Fruit fly (Drosophila melanogaster) whole organism, embryonic: Measurements from ENCODE around the gene PK1-R.

ENCODE experiments used
- BtbVII ChIP-seq: fragments of 200-800 bp; sonication (Bioruptor generic); optimal IDR thresholded peaks from 3 replicates; lab custom pipeline; 2017; ENCODE audit warnings: missing biosample characterization, mild to moderate bottlenecking, missing genetic modification characterization
- C15 ChIP-seq: fragments of 200-800 bp; sonication (Bioruptor generic); IDR thresholded peaks from 3 replicates; pipeline ENCODE4 v1.3.6; 2022; ENCODE audit warnings: missing biosample characterization, missing genetic modification characterization
- CG10543 ChIP-seq: fragments of 200-800 bp; sonication (Bioruptor generic); optimal IDR thresholded peaks from 3 replicates; lab custom pipeline; 2017; ENCODE audit warnings: missing biosample characterization, mild to moderate bottlenecking, missing genetic modification characterization, moderate library complexity
- CG12104 ChIP-seq: fragments of 200-800 bp; sonication (Bioruptor generic); optimal IDR thresholded peaks from 3 replicates; lab custom pipeline; 2016; ENCODE audit warnings: missing biosample characterization, missing genetic modification characterization
- CG12155 ChIP-seq: fragments of 200-800 bp; sonication (Bioruptor generic); optimal IDR thresholded peaks from 3 replicates; lab custom pipeline; 2016; ENCODE audit warnings: missing biosample characterization, missing genetic modification characterization
- CG12391 ChIP-seq: fragments of 200-800 bp; sonication (Bioruptor generic); optimal IDR thresholded peaks from 3 replicates; lab custom pipeline; 2018; ENCODE audit warnings: missing biosample characterization, mild to moderate bottlenecking, missing genetic modification characterization, moderate library complexity
- CG12942 ChIP-seq: fragments of 200-800 bp; sonication (Bioruptor generic); optimal IDR thresholded peaks from 3 replicates; lab custom pipeline; 2016; ENCODE audit warnings: missing biosample characterization, missing genetic modification characterization
- CG13775 ChIP-seq: fragments of 200-800 bp; sonication (Bioruptor generic); optimal IDR thresholded peaks from 3 replicates; lab custom pipeline; 2017; ENCODE audit warnings: missing biosample characterization, mild to moderate bottlenecking, missing genetic modification characterization
- CG15479 ChIP-seq: fragments of 200-800 bp; sonication (Bioruptor generic); optimal IDR thresholded peaks from 3 replicates; lab custom pipeline; 2019; ENCODE audit warnings: missing biosample characterization, mild to moderate bottlenecking, missing genetic modification characterization, moderate library complexity
- CG1602 ChIP-seq: fragments of 200-800 bp; sonication (Bioruptor generic); optimal IDR thresholded peaks from 3 replicates; lab custom pipeline; 2016; ENCODE audit warnings: missing biosample characterization, missing genetic modification characterization
- CG1832 ChIP-seq: fragments of 200-800 bp; sonication (Bioruptor generic); optimal IDR thresholded peaks from 2 replicates; lab custom pipeline; 2017; ENCODE audit warnings: missing biosample characterization, mild to moderate bottlenecking, missing genetic modification characterization, inconsistent platforms
- CG18599 ChIP-seq: fragments of 200-800 bp; sonication (Bioruptor generic); optimal IDR thresholded peaks from 3 replicates; lab custom pipeline; 2017; ENCODE audit warnings: missing biosample characterization, missing genetic modification characterization, mild to moderate bottlenecking, moderate library complexity, missing genetic modification reagents
- CG2129 ChIP-seq: fragments of 200-800 bp; sonication (Bioruptor generic); IDR thresholded peaks from 2 replicates; pipeline ENCODE4 v1.3.6; 2022; ENCODE audit warnings: missing biosample characterization, missing genetic modification characterization; ENCODE audit not compliant: partially characterized antibody
- CG2202 ChIP-seq: fragments of 200-800 bp; sonication (Bioruptor generic); optimal IDR thresholded peaks from 2 replicates; lab custom pipeline; 2018; ENCODE audit warnings: missing biosample characterization, mild to moderate bottlenecking, missing genetic modification characterization
- CG30403 ChIP-seq: fragments of 200-800 bp; sonication (Bioruptor generic); optimal IDR thresholded peaks from 3 replicates; lab custom pipeline; 2016; ENCODE audit warnings: missing biosample characterization, missing genetic modification characterization
- CG32772 ChIP-seq: fragments of 200-800 bp; sonication (Bioruptor generic); IDR thresholded peaks from 2 replicates; pipeline ENCODE4 v1.3.6; 2022; ENCODE audit warnings: missing biosample characterization, missing genetic modification characterization
- CG42726 ChIP-seq: fragments of 200-800 bp; sonication (Bioruptor generic); IDR thresholded peaks from 2 replicates; pipeline ENCODE4 v1.3.6; 2022; ENCODE audit warnings: missing biosample characterization, missing genetic modification characterization; ENCODE audit not compliant: partially characterized antibody
- CG4707 ChIP-seq: fragments of 200-800 bp; sonication (Bioruptor generic); optimal IDR thresholded peaks from 2 replicates; lab custom pipeline; 2018; ENCODE audit warnings: missing biosample characterization, mild to moderate bottlenecking, missing genetic modification characterization, moderate library complexity
- CG5245 ChIP-seq: fragments of 200-800 bp; sonication (Bioruptor generic); optimal IDR thresholded peaks from 3 replicates; lab custom pipeline; 2016; ENCODE audit warnings: missing biosample characterization, missing genetic modification characterization
- CG6175 ChIP-seq: fragments of 200-800 bp; sonication (Bioruptor generic); IDR thresholded peaks from 3 replicates; pipeline ENCODE4 v1.3.6; 2022; ENCODE audit warnings: missing biosample characterization, missing genetic modification characterization
- CG6254 ChIP-seq: fragments of 200-800 bp; sonication (Bioruptor generic); optimal IDR thresholded peaks from 3 replicates; lab custom pipeline; 2017; ENCODE audit warnings: mild to moderate bottlenecking, missing biosample characterization, missing genetic modification reagents, missing genetic modification characterization
- CG6272 ChIP-seq: fragments of 200-800 bp; sonication (Bioruptor generic); IDR thresholded peaks from 2 replicates; pipeline ENCODE4 v1.3.6; 2022; ENCODE audit warnings: missing biosample characterization, missing genetic modification characterization
- CG8089 ChIP-seq: fragments of 200-800 bp; sonication (Bioruptor generic); optimal IDR thresholded peaks from 3 replicates; lab custom pipeline; 2016; ENCODE audit warnings: missing biosample characterization, missing genetic modification characterization
- Chrac-16 ChIP-seq: fragments of 200-800 bp; sonication (Bioruptor generic); optimal IDR thresholded peaks from 3 replicates; lab custom pipeline; 2016; ENCODE audit warnings: missing biosample characterization, missing genetic modification characterization
- Dbx ChIP-seq: fragments of 200-800 bp; sonication (Bioruptor generic); IDR thresholded peaks from 3 replicates; pipeline ENCODE4 v1.3.6; 2022; ENCODE audit warnings: missing biosample characterization, missing genetic modification characterization
- Lim3 ChIP-seq: fragments of 200-800 bp; sonication (Bioruptor generic); IDR thresholded peaks from 2 replicates; pipeline ENCODE4 v1.3.6; 2022; ENCODE audit warnings: missing biosample characterization, missing genetic modification characterization
- MESR4 ChIP-seq: fragments of 200-800 bp; sonication (Bioruptor generic); optimal IDR thresholded peaks from 2 replicates; lab custom pipeline; 2018; ENCODE audit warnings: missing biosample characterization, mild to moderate bottlenecking, missing genetic modification characterization, moderate library complexity
- MTF-1 ChIP-seq: fragments of 200-800 bp; sonication (Bioruptor generic); optimal IDR thresholded peaks from 2 replicates; lab custom pipeline; 2018; ENCODE audit warnings: missing biosample characterization, mild to moderate bottlenecking, missing genetic modification characterization, borderline replicate concordance
- Med ChIP-seq: fragments of 200-800 bp; sonication (Bioruptor generic); peaks from one replicate; lab custom pipeline; 2016; ENCODE audit warnings: missing biosample characterization, missing genetic modification characterization, mild to moderate bottlenecking, inconsistent platforms, moderate library complexity
- PHDP ChIP-seq: fragments of 200-800 bp; sonication (Bioruptor generic); optimal IDR thresholded peaks from 3 replicates; lab custom pipeline; 2018; ENCODE audit warnings: missing biosample characterization, mild to moderate bottlenecking, missing genetic modification characterization, moderate library complexity
- Sox100B ChIP-seq: fragments of 200-800 bp; sonication (Bioruptor generic); optimal IDR thresholded peaks from 3 replicates; lab custom pipeline; 2018; ENCODE audit warnings: missing biosample characterization, mild to moderate bottlenecking, missing genetic modification characterization
- fd102C ChIP-seq: fragments of 200-800 bp; sonication (Bioruptor generic); optimal IDR thresholded peaks from 2 replicates; lab custom pipeline; 2018; ENCODE audit warnings: missing biosample characterization, mild to moderate bottlenecking, missing genetic modification characterization, moderate library complexity
- fd96Cb ChIP-seq: fragments of 200-800 bp; sonication (Bioruptor generic); optimal IDR thresholded peaks from 2 replicates; lab custom pipeline; 2018; ENCODE audit warnings: missing biosample characterization, mild to moderate bottlenecking, missing genetic modification characterization, moderate library complexity
- kni ChIP-seq: fragments of 200-800 bp; sonication (Bioruptor generic); optimal IDR thresholded peaks from 3 replicates; lab custom pipeline; 2017; ENCODE audit warnings: mild to moderate bottlenecking, missing biosample characterization, missing genetic modification reagents, missing genetic modification characterization
- lmd ChIP-seq: fragments of 200-800 bp; sonication (Bioruptor generic); IDR thresholded peaks from 2 replicates; pipeline ENCODE4 v1.3.6; 2022; ENCODE audit warnings: missing biosample characterization, missing genetic modification characterization
- lov ChIP-seq, 2 experiments: fragments of 200-800 bp in 1 of 2; fragments of >200 bp in 1 of 2; sonication (Bioruptor generic) in 1 of 2; IDR thresholded peaks in 1 of 2; optimal IDR thresholded peaks in 1 of 2; 2 replicates in 1 of 2; 3 replicates in 1 of 2; pipeline versions ENCODE4 v1.3.6 to Lab custom; 2017 to 2022; ENCODE audit warnings: missing biosample characterization in 1 of 2, missing genetic modification characterization in 1 of 2
- nerfin-2 ChIP-seq: fragments of 200-800 bp; sonication (Bioruptor generic); IDR thresholded peaks from 2 replicates; pipeline ENCODE4 v1.3.6; 2022; ENCODE audit warnings: missing biosample characterization, missing genetic modification characterization; ENCODE audit not compliant: partially characterized antibody
- otp ChIP-seq: fragments of 200-800 bp; sonication (Bioruptor generic); IDR thresholded peaks from 3 replicates; pipeline ENCODE4, ENCODE4 v1.3.6; 2022; ENCODE audit warnings: missing biosample characterization, missing genetic modification characterization
- pb ChIP-seq: fragments of 200-800 bp; sonication (Bioruptor generic); optimal IDR thresholded peaks from 3 replicates; lab custom pipeline; 2016; ENCODE audit warnings: missing biosample characterization, missing genetic modification characterization
- psq ChIP-seq: fragments of 200-800 bp; sonication (Bioruptor generic); optimal IDR thresholded peaks from 2 replicates; lab custom pipeline; 2017; ENCODE audit warnings: missing biosample characterization, missing genetic modification characterization
- ro ChIP-seq: fragments of 200-800 bp; sonication (Bioruptor generic); IDR thresholded peaks from 2 replicates; pipeline ENCODE4 v1.3.6; 2022; ENCODE audit warnings: missing biosample characterization, missing genetic modification characterization
- run ChIP-seq: fragments of 200-800 bp; sonication (Bioruptor generic); optimal IDR thresholded peaks from 3 replicates; lab custom pipeline; 2018; ENCODE audit warnings: missing biosample characterization, mild to moderate bottlenecking, missing genetic modification characterization
- sima ChIP-seq: fragments of 200-800 bp; sonication (Bioruptor generic); optimal IDR thresholded peaks from 2 replicates; lab custom pipeline; 2016; ENCODE audit warnings: missing biosample characterization, missing genetic modification characterization
- sqz ChIP-seq: fragments of 200-800 bp; sonication (Bioruptor generic); optimal IDR thresholded peaks from 3 replicates; lab custom pipeline; 2018; ENCODE audit warnings: missing biosample characterization, mild to moderate bottlenecking, missing genetic modification characterization
- stc ChIP-seq: fragments of 200-800 bp; sonication (Bioruptor generic); IDR thresholded peaks from 2 replicates; pipeline ENCODE4 v1.3.6; 2022; ENCODE audit warnings: missing biosample characterization, missing genetic modification characterization
- wdn ChIP-seq: fragments of 200-800 bp; sonication (Bioruptor generic); IDR thresholded peaks from 2 replicates; pipeline ENCODE4 v1.3.6; 2022; ENCODE audit warnings: missing biosample characterization, missing genetic modification characterization
- wor ChIP-seq: fragments of 200-800 bp; sonication (Bioruptor generic); IDR thresholded peaks from 2 replicates; pipeline ENCODE4 v1.3.6; 2022; ENCODE audit warnings: missing biosample characterization, missing genetic modification characterization
- zen ChIP-seq: fragments of 200-800 bp; sonication (Bioruptor generic); optimal IDR thresholded peaks from 3 replicates; lab custom pipeline; 2018; ENCODE audit warnings: missing biosample characterization, mild to moderate bottlenecking, missing genetic modification characterization, moderate library complexity

The PK1-R gene

dm6 chr3R:14052182-14053036 is 50.5 kb downstream of the PK1-R start (continued):
- peak; percentile 59; the same call in 1 of the 2 replicates for TF ChIP-seq wor (GFP tag; lab: Robert Waterston, UW)
- no peak for TF ChIP-seq CG2129 (GFP tag; lab: Robert Waterston, UW)
- peak; percentile 23 for TF ChIP-seq zen (tag; lab: Kevin White, UChicago)
- TF ChIP-seq Lim3: 0 out of 2 replicates have a peak, but pooled peaks have one; percentile 53
- no peak for TF ChIP-seq CG42726 (GFP tag; lab: Robert Waterston, UW)
- peak; percentile 86 for TF ChIP-seq BtbVII
- peak; percentile 91 for TF ChIP-seq wdn (GFP tag; lab: Robert Waterston, UW)
- peak; percentile 76 for TF ChIP-seq Sox100B (GFP tag; lab: Kevin White, UChicago)
- TF ChIP-seq CG13775: peak; percentile 86
- TF ChIP-seq psq (GFP tag; lab: Kevin White, UChicago): peak; percentile 70
- TF ChIP-seq CG12155 (GFP tag; lab: Kevin White, UChicago): peak; percentile 83
- peak; percentile 94 for TF ChIP-seq lmd
- TF ChIP-seq CG4707 (GFP tag; lab: Kevin White, UChicago): no peak
- TF ChIP-seq C15 (GFP tag; lab: Robert Waterston, UW): peak; percentile 77
- TF ChIP-seq CG15479 (GFP tag; lab: Kevin White, UChicago): no peak
- TF ChIP-seq CG12942 (GFP tag; lab: Kevin White, UChicago): peak; percentile 75
- peak; percentile 87 for TF ChIP-seq CG12104
- TF ChIP-seq CG32772 (GFP tag; lab: Robert Waterston, UW): peak; percentile 77
- TF ChIP-seq CG6254 (GFP tag; lab: Kevin White, UChicago): no peak
- peak; percentile 48 for TF ChIP-seq MTF-1 (GFP tag; lab: Kevin White, UChicago)
- TF ChIP-seq nerfin-2 (GFP tag; lab: Robert Waterston, UW): no peak
- TF ChIP-seq Med (GFP tag; lab: Kevin White, UChicago): peak; percentile 98
- TF ChIP-seq PHDP (tag; lab: Kevin White, UChicago): peak; percentile 88
- no peak for TF ChIP-seq MESR4
- TF ChIP-seq stc: peak; percentile 74; the same call in 1 of the 2 replicates
- TF ChIP-seq Dbx (GFP tag; lab: Robert Waterston, UW): peak; percentile 89
- TF ChIP-seq otp (GFP tag; lab: Robert Waterston, UW): peak; percentile 47; the same call in 2 of the 3 replicates
- no peak for TF ChIP-seq fd102C
- peak; percentile 75 for TF ChIP-seq CG6272 (GFP tag; lab: Robert Waterston, UW)
- no peak for TF ChIP-seq CG1832 (GFP tag; lab: Kevin White, UChicago)
- TF ChIP-seq pb: peak; percentile 71
- TF ChIP-seq sima (GFP tag; lab: Kevin White, UChicago): peak; percentile 47
- no peak for TF ChIP-seq CG5245 (GFP tag; lab: Kevin White, UChicago)
- peak; percentile 70 for TF ChIP-seq ro (GFP tag; lab: Robert Waterston, UW)
- no peak for TF ChIP-seq kni (GFP tag; lab: Kevin White, UChicago)
- TF ChIP-seq CG30403 (GFP tag; lab: Kevin White, UChicago): peak; percentile 92
- peak; percentile 90 for TF ChIP-seq CG18599 (GFP tag; lab: Kevin White, UChicago)
- peak; percentile 79 for TF ChIP-seq CG6175
- TF ChIP-seq sqz: peak; percentile 44
- TF ChIP-seq fd96Cb (tag; lab: Kevin White, UChicago): peak; percentile 70
- TF ChIP-seq CG12391 (tag; lab: Kevin White, UChicago): peak; percentile 82
- peak; percentile 14 for TF ChIP-seq CG8089 (GFP tag; lab: Kevin White, UChicago)
- TF ChIP-seq lov (optimal IDR thresholded peaks at IDR 0.05; lab: Kevin White, UChicago): no peak
- TF ChIP-seq lov (GFP tag; IDR thresholded peaks at IDR 0.05; lab: Robert Waterston, UW): no peak
- no peak for TF ChIP-seq CG2202
- no peak for TF ChIP-seq run (tag; lab: Kevin White, UChicago)
- peak; percentile 75 for TF ChIP-seq CG10543
- peak; percentile 72 for TF ChIP-seq Chrac-16 (GFP tag; lab: Kevin White, UChicago)
- TF ChIP-seq CG1602 (GFP tag; lab: Kevin White, UChicago): peak; percentile 50
